Fruit fly (Drosophila melanogaster): ENCODE measurements around the gene GluRIIB.

GluRIIB gene

dm6 chr2L:5547288-5547777 is 11.8 kb upstream of the GluRIIB start (continued):
- no peak for TF ChIP-seq slbo (GFP tag; IDR thresholded peaks at IDR 0.05)
- TF ChIP-seq CG11723 (GFP tag; optimal IDR thresholded peaks at IDR 0.05): no peak
- TF ChIP-seq CG2875 (GFP tag; optimal IDR thresholded peaks at IDR 0.05): peak; percentile 13
- TF ChIP-seq ase (GFP tag; IDR thresholded peaks at IDR 0.05): no peak
- TF ChIP-seq CG31441 (GFP tag; IDR thresholded peaks at IDR 0.05): no peak
- TF ChIP-seq CG6765 (GFP tag; optimal IDR thresholded peaks at IDR 0.05): no peak
- no peak for TF ChIP-seq zf30C (GFP tag; optimal IDR thresholded peaks at IDR 0.05)
- TF ChIP-seq zfh1 (GFP tag; IDR thresholded peaks at IDR 0.05): 0 out of 3 replicates have a peak, but pooled peaks have one; percentile 14
- no peak for TF ChIP-seq HLH3B (GFP tag; IDR thresholded peaks at IDR 0.05)
- TF ChIP-seq CG8359 (GFP tag; optimal IDR thresholded peaks at IDR 0.05; ENCODE audit: borderline replicate concordance): no peak
- TF ChIP-seq CG6689 (GFP tag; IDR thresholded peaks at IDR 0.05): no peak
- TF ChIP-seq CG10431 (GFP tag; optimal IDR thresholded peaks at IDR 0.05): peak; percentile 37
- TF ChIP-seq slou (GFP tag; optimal IDR thresholded peaks at IDR 0.05): no peak
- TF ChIP-seq CG7357 (GFP tag; IDR thresholded peaks at IDR 0.05): no peak
- TF ChIP-seq crp (GFP tag; optimal IDR thresholded peaks at IDR 0.05): peak in 1 of 2 experiments; percentile 20
- no peak for TF ChIP-seq lov (optimal IDR thresholded peaks at IDR 0.05)
- TF ChIP-seq lov (GFP tag; IDR thresholded peaks at IDR 0.05): peak; percentile 23; the same call in 1 of the 3 replicates
- no peak for TF ChIP-seq CG2678 (tag; optimal IDR thresholded peaks at IDR 0.05)
- TF ChIP-seq CG9876 (GFP tag; optimal IDR thresholded peaks at IDR 0.05): no peak
- TF ChIP-seq gsb-n (tag; optimal IDR thresholded peaks at IDR 0.05): no peak
- TF ChIP-seq CG8388 (GFP tag; optimal IDR thresholded peaks at IDR 0.05): no peak
- TF ChIP-seq tin (GFP tag; optimal IDR thresholded peaks at IDR 0.05): no peak
- no peak for TF ChIP-seq CG17186 (GFP tag; optimal IDR thresholded peaks at IDR 0.05)
- TF ChIP-seq MTF-1 (GFP tag; optimal IDR thresholded peaks at IDR 0.05; ENCODE audit: borderline replicate concordance): no peak
- peak; percentile 9 for TF ChIP-seq CG4328 (GFP tag; optimal IDR thresholded peaks at IDR 0.05)
- TF ChIP-seq CG31365 (tag; optimal IDR thresholded peaks at IDR 0.05): no peak
- TF ChIP-seq h (optimal IDR thresholded peaks at IDR 0.05): no peak
- TF ChIP-seq Bteb2 (GFP tag; optimal IDR thresholded peaks at IDR 0.05): no peak
- TF ChIP-seq CG10147 (GFP tag; optimal IDR thresholded peaks at IDR 0.05): no peak
- TF ChIP-seq CG3163 (GFP tag; optimal IDR thresholded peaks at IDR 0.05): no peak
- TF ChIP-seq pnt (GFP tag; optimal IDR thresholded peaks at IDR 0.05): no peak
- peak; percentile 33 for TF ChIP-seq kni (GFP tag; optimal IDR thresholded peaks at IDR 0.05)
- no peak for TF ChIP-seq croc (GFP tag; conservative IDR thresholded peaks at IDR 0.05)
- TF ChIP-seq hbn (GFP tag; IDR thresholded peaks at IDR 0.05; ENCODE audit: partially characterized antibody): no peak
- no peak for TF ChIP-seq CG14710 (tag; optimal IDR thresholded peaks at IDR 0.05)
- peak; percentile 16 for TF ChIP-seq CG12071 (GFP tag; optimal IDR thresholded peaks at IDR 0.05)
- TF ChIP-seq tap (tag; optimal IDR thresholded peaks at IDR 0.05): no peak
- no peak for TF ChIP-seq MESR4 (GFP tag; optimal IDR thresholded peaks at IDR 0.05)
- no peak for TF ChIP-seq shn (GFP tag; optimal IDR thresholded peaks at IDR 0.05)
- no peak for TF ChIP-seq Fer2 (tag; optimal IDR thresholded peaks at IDR 0.05)
- no peak for TF ChIP-seq Dek (tag; optimal IDR thresholded peaks at IDR 0.05)
- no peak for TF ChIP-seq CG2120 (GFP tag; optimal IDR thresholded peaks at IDR 0.05)
- TF ChIP-seq grau (tag; optimal IDR thresholded peaks at IDR 0.05): no peak
- TF ChIP-seq CG33213 (GFP tag; optimal IDR thresholded peaks at IDR 0.05): no peak
- TF ChIP-seq ara (GFP tag; IDR thresholded peaks at IDR 0.05): peak; percentile 49; the same call in 1 of the 2 replicates
- TF ChIP-seq Gsc (GFP tag; IDR thresholded peaks at IDR 0.05): no peak
- no peak for TF ChIP-seq PHDP (tag; optimal IDR thresholded peaks at IDR 0.05)
- TF ChIP-seq CG32767 (GFP tag; IDR thresholded peaks at IDR 0.05): no peak
- TF ChIP-seq CG6791 (GFP tag; IDR thresholded peaks at IDR 0.05; ENCODE audit: partially characterized antibody): no peak
- TF ChIP-seq Usf (GFP tag; optimal IDR thresholded peaks at IDR 0.05): no peak
- TF ChIP-seq CG6254 (GFP tag; optimal IDR thresholded peaks at IDR 0.05): no peak

All from whole organism, embryonic.